Worm (Caenorhabditis elegans) whole organism, L2 larva: ENCODE measurements around the gene F28H6.4.

Experiments used
- dmd-4 ChIP-seq: sonication (generic microtip); optimal IDR thresholded peaks from 2 replicates; lab custom pipeline; 2017; ENCODE audit warnings: missing biosample characterization, missing genetic modification characterization
- lsy-2 ChIP-seq, 2 experiments: fragments of 150-350 bp in 1 of 2; sonication (generic microtip) in 1 of 2; optimal IDR thresholded peaks; 2 replicates each; lab custom pipeline; 2014 to 2017; ENCODE audit warnings: missing biosample characterization in 2 of 2, missing genetic modification characterization in 2 of 2
- nhr-11 ChIP-seq: fragments of 150-350 bp; optimal IDR thresholded peaks from 2 replicates; lab custom pipeline; 2014; ENCODE audit warnings: missing biosample characterization, missing genetic modification characterization
- nhr-25 ChIP-seq: fragments of 150-350 bp; sonication (generic microtip); optimal IDR thresholded peaks from 3 replicates; lab custom pipeline; 2014; ENCODE audit warnings: missing biosample characterization, missing genetic modification characterization

- TF ChIP-seq nhr-25 (tag; lab: Kevin White, UChicago) (no peak), dmd-4 (tag; lab: Kevin White, UChicago) (no peak), lsy-2 (tag; optimal IDR thresholded peaks at IDR 0.05; lab: Kevin White, UChicago) (no peak), nhr-11 (tag; lab: Kevin White, UChicago) (no peak)
Observed at ce11 chrX:14098618-14099118, 29.0 kb upstream of the F28H6.4 start, which contains the start of gene F16B12.4.
